Worm (Caenorhabditis elegans) whole organism, young adult: ENCODE measurements around the gene jamp-1.

ENCODE experiments used
- B0035.1 ChIP-seq: sonication (generic microtip); optimal IDR thresholded peaks from 2 replicates; lab custom pipeline; 2016; ENCODE audit warnings: missing genetic modification characterization, mild to moderate bottlenecking, missing compliant biosample characterization, missing genotype, missing genetic modification reagents
- C17E4.6 ChIP-seq: fragments of 200-800 bp; sonication (Bioruptor generic); IDR thresholded peaks from 2 replicates; pipeline ENCODE4 v1.3.6; 2022; ENCODE audit warnings: missing genetic modification reagents, missing genetic modification characterization, missing compliant biosample characterization
- F10E7.11 ChIP-seq: sonication (generic microtip); optimal IDR thresholded peaks from 2 replicates; lab custom pipeline; 2017; ENCODE audit warnings: mild to moderate bottlenecking, missing genetic modification characterization, moderate library complexity, missing compliant biosample characterization
- F22D6.2 ChIP-seq: sonication (generic microtip); optimal IDR thresholded peaks from 2 replicates; lab custom pipeline; 2016; ENCODE audit warnings: mild to moderate bottlenecking, missing genetic modification characterization, missing compliant biosample characterization
- F55B11.4 ChIP-seq: sonication (generic microtip); optimal IDR thresholded peaks from 2 replicates; lab custom pipeline; 2016; ENCODE audit warnings: missing compliant biosample characterization, missing genetic modification characterization, borderline replicate concordance; ENCODE audit not compliant: insufficient read depth
- K11D2.4 ChIP-seq: fragments of 200-800 bp; sonication (Bioruptor generic); IDR thresholded peaks from 2 replicates; pipeline ENCODE4 v1.3.6; 2022; ENCODE audit warnings: missing genetic modification reagents, missing genetic modification characterization, missing compliant biosample characterization
- T07F8.4 ChIP-seq: sonication (generic microtip); optimal IDR thresholded peaks from 2 replicates; lab custom pipeline; 2016; ENCODE audit warnings: mild to moderate bottlenecking, missing genetic modification characterization, moderate library complexity, missing compliant biosample characterization
- Y53G8AR.9 ChIP-seq: fragments of 200-800 bp; sonication (Bioruptor generic); conservative IDR thresholded peaks from 2 replicates; pipeline ENCODE4 v1.3.6; 2022; ENCODE audit warnings: missing genetic modification reagents, missing genetic modification characterization, missing compliant biosample characterization
- Y79H2A.3 ChIP-seq: fragments of 200-800 bp; sonication (Bioruptor generic); conservative IDR thresholded peaks from 2 replicates; pipeline ENCODE4 v1.3.6; 2022; ENCODE audit warnings: missing genetic modification reagents, missing genetic modification characterization, missing compliant biosample characterization
- Y95B8A.8 ChIP-seq: fragments of 200-800 bp; sonication (Bioruptor generic); IDR thresholded peaks from 2 replicates; pipeline ENCODE4 v1.3.6; 2022; ENCODE audit warnings: missing genetic modification reagents, missing genetic modification characterization, missing compliant biosample characterization
- ZK185.1 ChIP-seq: sonication (generic microtip); optimal IDR thresholded peaks from 2 replicates; lab custom pipeline; 2016; ENCODE audit warnings: mild to moderate bottlenecking, missing genetic modification characterization, missing compliant biosample characterization; ENCODE audit not compliant: poor library complexity, severe bottlenecking
- atf-7 ChIP-seq: sonication (generic microtip); optimal IDR thresholded peaks from 2 replicates; lab custom pipeline; 2017; ENCODE audit warnings: mild to moderate bottlenecking, missing genetic modification characterization, missing compliant biosample characterization
- ccch-3 ChIP-seq: fragments of 200-800 bp; sonication (Bioruptor generic); optimal IDR thresholded peaks from 2 replicates; lab custom pipeline; 2018; ENCODE audit warnings: mild to moderate bottlenecking, missing genetic modification characterization, missing compliant biosample characterization
- cebp-1 ChIP-seq, 2 experiments: fragments of 200-800 bp in 1 of 2; sonication (Bioruptor generic) in 1 of 2; sonication (generic microtip) in 1 of 2; IDR thresholded peaks in 1 of 2; optimal IDR thresholded peaks in 1 of 2; 2 replicates each; pipeline versions ENCODE4 v1.3.6 to Lab custom; 2017 to 2022; ENCODE audit warnings: missing compliant biosample characterization in 2 of 2, missing genetic modification characterization in 2 of 2, mild to moderate bottlenecking in 1 of 2, missing genetic modification reagents in 1 of 2, moderate library complexity in 1 of 2
- ceh-58 ChIP-seq: fragments of 200-800 bp; sonication (Bioruptor generic); IDR thresholded peaks from 2 replicates; pipeline ENCODE4 v1.3.6; 2022; ENCODE audit warnings: missing genetic modification characterization, missing compliant biosample characterization
- die-1 ChIP-seq: sonication (generic microtip); optimal IDR thresholded peaks from 2 replicates; lab custom pipeline; 2016; ENCODE audit warnings: missing genotype, mild to moderate bottlenecking, missing genetic modification characterization, missing compliant biosample characterization
- dpl-1 ChIP-seq: fragments of 150-350 bp; optimal IDR thresholded peaks from 2 replicates; lab custom pipeline; 2014; ENCODE audit warnings: missing biosample characterization, missing genetic modification reagents, missing genetic modification characterization
- efl-1 ChIP-seq: fragments of 150-350 bp; optimal IDR thresholded peaks from 2 replicates; lab custom pipeline; 2014; ENCODE audit warnings: missing biosample characterization, missing genetic modification reagents, missing genetic modification characterization
- egl-44 ChIP-seq: fragments of 200-800 bp; sonication (Bioruptor generic); IDR thresholded peaks from 2 replicates; pipeline ENCODE4 v1.3.6; 2022; ENCODE audit warnings: missing genetic modification reagents, missing genetic modification characterization, missing compliant biosample characterization
- egrh-3 ChIP-seq: fragments of 200-800 bp; sonication (Bioruptor generic); IDR thresholded peaks from 2 replicates; pipeline ENCODE4 v1.3.6; 2022; ENCODE audit warnings: missing genetic modification reagents, missing genetic modification characterization, missing compliant biosample characterization
- ets-4 ChIP-seq: fragments of 200-800 bp; sonication (Bioruptor generic); optimal IDR thresholded peaks from 2 replicates; lab custom pipeline; 2018; ENCODE audit warnings: mild to moderate bottlenecking, missing genetic modification characterization, missing compliant biosample characterization
- gei-17 ChIP-seq: fragments of 200-800 bp; sonication (Bioruptor generic); optimal IDR thresholded peaks from 2 replicates; lab custom pipeline; 2018; ENCODE audit warnings: mild to moderate bottlenecking, missing genetic modification characterization, missing compliant biosample characterization
- hlh-12 ChIP-seq: sonication (generic microtip); optimal IDR thresholded peaks from 2 replicates; lab custom pipeline; 2016; ENCODE audit warnings: missing genetic modification characterization, missing compliant biosample characterization
- hlh-26 ChIP-seq: fragments of 200-800 bp; sonication (Bioruptor generic); conservative IDR thresholded peaks from 2 replicates; pipeline ENCODE4 v1.3.6; 2022; ENCODE audit warnings: missing genetic modification reagents, missing genetic modification characterization, missing compliant biosample characterization
- hrde-1 ChIP-seq: sonication (generic microtip); optimal IDR thresholded peaks from 2 replicates; lab custom pipeline; 2016; ENCODE audit warnings: missing genetic modification characterization, mild to moderate bottlenecking, missing compliant biosample characterization, moderate library complexity, missing genotype, missing genetic modification reagents, borderline replicate concordance
- let-607 ChIP-seq, 2 experiments: fragments of 200-800 bp in 1 of 2; sonication (Bioruptor generic) in 1 of 2; sonication (generic microtip) in 1 of 2; optimal IDR thresholded peaks; 2 replicates each; lab custom pipeline; 2016 to 2018; ENCODE audit warnings: mild to moderate bottlenecking in 2 of 2, missing compliant biosample characterization in 2 of 2, missing genetic modification characterization in 2 of 2, moderate library complexity in 2 of 2, missing genotype in 1 of 2
- lin-26 ChIP-seq: fragments of 200-800 bp; sonication (Bioruptor generic); IDR thresholded peaks from 2 replicates; pipeline ENCODE4 v1.3.6; 2022; ENCODE audit warnings: missing genetic modification reagents, missing genetic modification characterization, missing compliant biosample characterization
- lin-40 ChIP-seq: sonication (generic microtip); optimal IDR thresholded peaks from 2 replicates; lab custom pipeline; 2016; ENCODE audit warnings: missing genetic modification characterization, mild to moderate bottlenecking, missing compliant biosample characterization, missing genotype, missing genetic modification reagents
- madf-8 ChIP-seq: fragments of 200-800 bp; sonication (Bioruptor generic); conservative IDR thresholded peaks from 2 replicates; pipeline ENCODE4 v1.3.6; 2022; ENCODE audit warnings: missing genetic modification reagents, missing genetic modification characterization, missing compliant biosample characterization
- mcd-1 ChIP-seq: fragments of 200-800 bp; sonication (Bioruptor generic); IDR thresholded peaks from 2 replicates; pipeline ENCODE4 v1.3.6; 2022; ENCODE audit warnings: missing genetic modification reagents, missing genetic modification characterization, missing compliant biosample characterization
- nhr-179 ChIP-seq: sonication (generic microtip); optimal IDR thresholded peaks from 2 replicates; lab custom pipeline; 2016; ENCODE audit warnings: mild to moderate bottlenecking, missing genetic modification characterization, missing compliant biosample characterization
- nhr-90 ChIP-seq: sonication (generic microtip); optimal IDR thresholded peaks from 2 replicates; lab custom pipeline; 2016; ENCODE audit warnings: missing genotype, mild to moderate bottlenecking, missing genetic modification characterization, missing compliant biosample characterization
- pbrm-1 ChIP-seq: fragments of 200-800 bp; sonication (Bioruptor generic); IDR thresholded peaks from 2 replicates; pipeline ENCODE4 v1.3.6; 2022; ENCODE audit warnings: missing genetic modification reagents, missing genetic modification characterization, missing compliant biosample characterization
- snpc-4 ChIP-seq, 5 experiments: fragments of 150-350 bp in 1 of 5; sonication (generic microtip) in 4 of 5; optimal IDR thresholded peaks; 2 replicates each; lab custom pipeline; 2014 to 2018; ENCODE audit warnings: missing genetic modification characterization in 5 of 5, missing biosample characterization in 3 of 5, antibody characterized with exemption in 2 of 5, mild to moderate bottlenecking in 2 of 5, missing compliant biosample characterization in 2 of 5, missing genotype in 2 of 5, moderate library complexity in 2 of 5, missing genetic modification reagents in 1 of 5
- tbp1 ChIP-seq: fragments of 200-800 bp; sonication (Bioruptor generic); optimal IDR thresholded peaks from 2 replicates; lab custom pipeline; 2018; ENCODE audit warnings: mild to moderate bottlenecking, missing genetic modification characterization, missing compliant biosample characterization
- ztf-6 ChIP-seq: fragments of 200-800 bp; sonication (Bioruptor generic); IDR thresholded peaks from 2 replicates; pipeline ENCODE4 v1.3.6; 2022; ENCODE audit warnings: missing genetic modification reagents, missing genetic modification characterization, missing compliant biosample characterization

The jamp-1 gene

ce11 chrV:6000368-6000802 lies 50.7 kb downstream of the jamp-1 start (continued):
- peak; percentile 78 for TF ChIP-seq ZK185.1 (tag; lab: Kevin White, UChicago)
- peak; percentile 90 for TF ChIP-seq K11D2.4 (GFP tag; lab: Robert Waterston, UW)
- no peak for TF ChIP-seq hlh-26 (GFP tag; lab: Robert Waterston, UW)
- peak; percentile 46 for TF ChIP-seq snpc-4 (GFP tag; optimal IDR thresholded peaks at IDR 0.05; lab: Kevin White, UChicago)
- peak in 3 of 4 experiments; percentile 50 to 69 (median 69) for TF ChIP-seq snpc-4 (tag; optimal IDR thresholded peaks at IDR 0.05; lab: Kevin White, UChicago)
- TF ChIP-seq F55B11.4 (tag; lab: Kevin White, UChicago), result no peak
- TF ChIP-seq Y79H2A.3 (GFP tag; lab: Robert Waterston, UW), result no peak
- TF ChIP-seq ztf-6 (GFP tag; lab: Robert Waterston, UW), result no peak
- TF ChIP-seq die-1 (tag; lab: Kevin White, UChicago), result peak; percentile 62
- 0 out of 2 replicates have a peak, but pooled peaks have one; percentile 14 for TF ChIP-seq egrh-3 (GFP tag; lab: Robert Waterston, UW)
- TF ChIP-seq F22D6.2, result peak; percentile 72
- TF ChIP-seq Y95B8A.8, result 0 out of 2 replicates have a peak, but pooled peaks have one; percentile 46
- peak; percentile 91 for TF ChIP-seq ets-4 (GFP tag; lab: Kevin White, UChicago)
- TF ChIP-seq madf-8 (GFP tag; lab: Robert Waterston, UW), result no peak
- TF ChIP-seq egl-44 (GFP tag; lab: Robert Waterston, UW), result peak; percentile 73; the same call in 1 of the 2 replicates
- TF ChIP-seq B0035.1, result peak; percentile 13
- TF ChIP-seq efl-1 (GFP tag; lab: Kevin White, UChicago), result no peak
- TF ChIP-seq T07F8.4 (tag; lab: Kevin White, UChicago), result no peak
- no peak for TF ChIP-seq ccch-3 (GFP tag; lab: Kevin White, UChicago)
- TF ChIP-seq hlh-12 (tag; lab: Kevin White, UChicago), result no peak
- no peak for TF ChIP-seq nhr-179
- TF ChIP-seq Y53G8AR.9, result peak; percentile 74; the same call in 1 of the 2 replicates
- TF ChIP-seq dpl-1 (GFP tag; lab: Kevin White, UChicago), result no peak
- no peak for TF ChIP-seq C17E4.6
- TF ChIP-seq let-607 (tag; optimal IDR thresholded peaks at IDR 0.05; lab: Kevin White, UChicago), result peak; percentile 84 to 92
- peak; percentile 64 for TF ChIP-seq tbp1
- peak; percentile 86 for TF ChIP-seq pbrm-1 (GFP tag; lab: Robert Waterston, UW)
- TF ChIP-seq atf-7, result peak; percentile 100
- peak; percentile 95 for TF ChIP-seq lin-40 (tag; lab: Kevin White, UChicago)
- TF ChIP-seq nhr-90, result peak; percentile 75
- TF ChIP-seq ceh-58 (GFP tag; lab: Robert Waterston, UW), result no peak
- peak; percentile 36 for TF ChIP-seq gei-17
- peak; percentile 26; the same call in 1 of the 2 replicates for TF ChIP-seq cebp-1 (GFP tag; IDR thresholded peaks at IDR 0.05; lab: Robert Waterston, UW)
- TF ChIP-seq cebp-1 (tag; optimal IDR thresholded peaks at IDR 0.05; lab: Kevin White, UChicago), result peak; percentile 91
- no peak for TF ChIP-seq hrde-1 (tag; lab: Kevin White, UChicago)
- TF ChIP-seq lin-26 (GFP tag; lab: Robert Waterston, UW), result peak; percentile 67; the same call in 1 of the 2 replicates
- peak; percentile 75 for TF ChIP-seq mcd-1 (GFP tag; lab: Robert Waterston, UW)
- no peak for TF ChIP-seq F10E7.11
